Worm (Caenorhabditis elegans) whole organism, young adult: ENCODE measurements around the gene srx-26.

Source experiments
- C06A6.2 ChIP-seq: fragments of 200-800 bp; sonication (Bioruptor generic); conservative IDR thresholded peaks from 2 replicates; pipeline ENCODE4 v1.3.6; 2022; ENCODE audit warnings: missing genetic modification characterization, missing compliant biosample characterization
- F10E7.11 ChIP-seq: sonication (generic microtip); optimal IDR thresholded peaks from 2 replicates; lab custom pipeline; 2017; ENCODE audit warnings: mild to moderate bottlenecking, missing genetic modification characterization, moderate library complexity, missing compliant biosample characterization
- F22D6.2 ChIP-seq: sonication (generic microtip); optimal IDR thresholded peaks from 2 replicates; lab custom pipeline; 2016; ENCODE audit warnings: mild to moderate bottlenecking, missing genetic modification characterization, missing compliant biosample characterization
- F37B4.10 ChIP-seq: fragments of 200-800 bp; sonication (Bioruptor generic); IDR thresholded peaks from 2 replicates; pipeline ENCODE4 v1.3.6; 2022; ENCODE audit warnings: missing genetic modification characterization, missing compliant biosample characterization
- F39B2.1 ChIP-seq: fragments of 200-800 bp; sonication (Bioruptor generic); IDR thresholded peaks from 2 replicates; pipeline ENCODE4 v1.3.6; 2022; ENCODE audit warnings: missing genetic modification reagents, missing genetic modification characterization, missing compliant biosample characterization
- F49E8.2 ChIP-seq: sonication (generic microtip); optimal IDR thresholded peaks from 3 replicates; lab custom pipeline; 2017; ENCODE audit warnings: missing genetic modification characterization, mild to moderate bottlenecking, missing compliant biosample characterization, antibody characterized with exemption, moderate library complexity; ENCODE audit not compliant: insufficient read depth
- F57C9.4 ChIP-seq: sonication (generic microtip); optimal IDR thresholded peaks from 2 replicates; lab custom pipeline; 2017; ENCODE audit warnings: mild to moderate bottlenecking, missing genetic modification characterization, missing compliant biosample characterization
- Y53G8AR.9 ChIP-seq: fragments of 200-800 bp; sonication (Bioruptor generic); conservative IDR thresholded peaks from 2 replicates; pipeline ENCODE4 v1.3.6; 2022; ENCODE audit warnings: missing genetic modification reagents, missing genetic modification characterization, missing compliant biosample characterization
- akir-1 ChIP-seq: fragments of 200-800 bp; sonication (Bioruptor generic); optimal IDR thresholded peaks from 2 replicates; lab custom pipeline; 2018; ENCODE audit warnings: mild to moderate bottlenecking, missing genetic modification characterization, moderate library complexity, missing compliant biosample characterization
- ama-1 ChIP-seq, 3 experiments: fragments of 150-350 bp in 1 of 3; sonication (generic microtip) in 2 of 3; optimal IDR thresholded peaks; 2 replicates each; lab custom pipeline; 2014 to 2018; ENCODE audit warnings: missing biosample characterization in 2 of 3, missing genetic modification characterization in 2 of 3, missing genetic modification reagents in 2 of 3
- aptf-3 ChIP-seq: fragments of 200-800 bp; sonication (Bioruptor generic); IDR thresholded peaks from 2 replicates; pipeline ENCODE4 v1.3.6; 2022; ENCODE audit warnings: missing genetic modification characterization, missing compliant biosample characterization
- attf-5 ChIP-seq: fragments of 200-800 bp; sonication (Bioruptor generic); optimal IDR thresholded peaks from 2 replicates; lab custom pipeline; 2018; ENCODE audit warnings: mild to moderate bottlenecking, missing genetic modification characterization, missing compliant biosample characterization
- attf-6 ChIP-seq: fragments of 200-800 bp; sonication (Bioruptor generic); IDR thresholded peaks from 2 replicates; pipeline ENCODE4 v1.3.6; 2022; ENCODE audit warnings: missing genetic modification reagents, missing genetic modification characterization, missing compliant biosample characterization
- bed-1 ChIP-seq: fragments of 200-800 bp; sonication (Bioruptor generic); IDR thresholded peaks from 2 replicates; pipeline ENCODE4 v1.3.6; 2022; ENCODE audit warnings: missing genetic modification reagents, missing genetic modification characterization, missing compliant biosample characterization
- ccch-3 ChIP-seq: fragments of 200-800 bp; sonication (Bioruptor generic); optimal IDR thresholded peaks from 2 replicates; lab custom pipeline; 2018; ENCODE audit warnings: mild to moderate bottlenecking, missing genetic modification characterization, missing compliant biosample characterization
- cebp-2 ChIP-seq: fragments of 200-800 bp; sonication (Bioruptor generic); IDR thresholded peaks from 2 replicates; pipeline ENCODE4 v1.3.6; 2022; ENCODE audit warnings: missing genetic modification characterization, missing compliant biosample characterization
- ceh-58 ChIP-seq: fragments of 200-800 bp; sonication (Bioruptor generic); IDR thresholded peaks from 2 replicates; pipeline ENCODE4 v1.3.6; 2022; ENCODE audit warnings: missing genetic modification characterization, missing compliant biosample characterization
- ceh-79 ChIP-seq: sonication (generic microtip); optimal IDR thresholded peaks from 2 replicates; lab custom pipeline; 2017; ENCODE audit warnings: mild to moderate bottlenecking, missing genetic modification characterization, missing compliant biosample characterization
- chd-7 ChIP-seq: sonication (generic microtip); optimal IDR thresholded peaks from 2 replicates; lab custom pipeline; 2016; ENCODE audit warnings: mild to moderate bottlenecking, missing genetic modification characterization, moderate library complexity, missing compliant biosample characterization
- efl-1 ChIP-seq: fragments of 150-350 bp; optimal IDR thresholded peaks from 2 replicates; lab custom pipeline; 2014; ENCODE audit warnings: missing biosample characterization, missing genetic modification reagents, missing genetic modification characterization
- egl-44 ChIP-seq: fragments of 200-800 bp; sonication (Bioruptor generic); IDR thresholded peaks from 2 replicates; pipeline ENCODE4 v1.3.6; 2022; ENCODE audit warnings: missing genetic modification reagents, missing genetic modification characterization, missing compliant biosample characterization
- egrh-3 ChIP-seq: fragments of 200-800 bp; sonication (Bioruptor generic); IDR thresholded peaks from 2 replicates; pipeline ENCODE4 v1.3.6; 2022; ENCODE audit warnings: missing genetic modification reagents, missing genetic modification characterization, missing compliant biosample characterization
- ekl-4 ChIP-seq: fragments of 200-800 bp; sonication (Bioruptor generic); IDR thresholded peaks from 2 replicates; pipeline ENCODE4 v1.3.6; 2022; ENCODE audit warnings: missing genetic modification reagents, missing genetic modification characterization, missing compliant biosample characterization
- ets-4 ChIP-seq: fragments of 200-800 bp; sonication (Bioruptor generic); optimal IDR thresholded peaks from 2 replicates; lab custom pipeline; 2018; ENCODE audit warnings: mild to moderate bottlenecking, missing genetic modification characterization, missing compliant biosample characterization
- fkh-3 ChIP-seq: sonication (generic microtip); optimal IDR thresholded peaks from 2 replicates; lab custom pipeline; 2016; ENCODE audit warnings: mild to moderate bottlenecking, missing genetic modification characterization, missing compliant biosample characterization
- hlh-26 ChIP-seq: fragments of 200-800 bp; sonication (Bioruptor generic); conservative IDR thresholded peaks from 2 replicates; pipeline ENCODE4 v1.3.6; 2022; ENCODE audit warnings: missing genetic modification reagents, missing genetic modification characterization, missing compliant biosample characterization
- hmg-1.2 ChIP-seq: fragments of 200-800 bp; sonication (Bioruptor generic); IDR thresholded peaks from 2 replicates; pipeline ENCODE4 v1.3.6; 2022; ENCODE audit warnings: missing genetic modification reagents, missing genetic modification characterization, missing compliant biosample characterization
- lag-1 ChIP-seq: fragments of 200-800 bp; sonication (Bioruptor generic); IDR thresholded peaks from 2 replicates; pipeline ENCODE4 v1.3.6; 2022; ENCODE audit warnings: missing genetic modification reagents, missing genetic modification characterization, missing compliant biosample characterization
- let-607 ChIP-seq, 2 experiments: fragments of 200-800 bp in 1 of 2; sonication (Bioruptor generic) in 1 of 2; sonication (generic microtip) in 1 of 2; optimal IDR thresholded peaks; 2 replicates each; lab custom pipeline; 2016 to 2018; ENCODE audit warnings: mild to moderate bottlenecking in 2 of 2, missing compliant biosample characterization in 2 of 2, missing genetic modification characterization in 2 of 2, moderate library complexity in 2 of 2, missing genotype in 1 of 2
- lin-26 ChIP-seq: fragments of 200-800 bp; sonication (Bioruptor generic); IDR thresholded peaks from 2 replicates; pipeline ENCODE4 v1.3.6; 2022; ENCODE audit warnings: missing genetic modification reagents, missing genetic modification characterization, missing compliant biosample characterization
- madf-6 ChIP-seq: fragments of 200-800 bp; sonication (Bioruptor generic); IDR thresholded peaks from 2 replicates; pipeline ENCODE4 v1.3.6; 2022; ENCODE audit warnings: missing genetic modification reagents, missing genetic modification characterization, missing compliant biosample characterization
- mcd-1 ChIP-seq: fragments of 200-800 bp; sonication (Bioruptor generic); IDR thresholded peaks from 2 replicates; pipeline ENCODE4 v1.3.6; 2022; ENCODE audit warnings: missing genetic modification reagents, missing genetic modification characterization, missing compliant biosample characterization
- mxl-1 ChIP-seq: sonication (generic microtip); optimal IDR thresholded peaks from 2 replicates; lab custom pipeline; 2016; ENCODE audit warnings: missing genetic modification characterization, missing compliant biosample characterization
- nfyb-1 ChIP-seq: fragments of 200-800 bp; sonication (Bioruptor generic); IDR thresholded peaks from 2 replicates; pipeline ENCODE4 v1.3.6; 2022; ENCODE audit warnings: missing genetic modification reagents, missing genetic modification characterization, missing compliant biosample characterization
- nhr-80 ChIP-seq: sonication (generic microtip); optimal IDR thresholded peaks from 2 replicates; lab custom pipeline; 2016; ENCODE audit warnings: missing genetic modification characterization, missing compliant biosample characterization
- nhr-90 ChIP-seq: sonication (generic microtip); optimal IDR thresholded peaks from 2 replicates; lab custom pipeline; 2016; ENCODE audit warnings: missing genotype, mild to moderate bottlenecking, missing genetic modification characterization, missing compliant biosample characterization
- pha-4 ChIP-seq: fragments of 150-350 bp; sonication (generic microtip); optimal IDR thresholded peaks from 2 replicates; lab custom pipeline; 2014; ENCODE audit warnings: missing biosample characterization, missing genetic modification reagents, missing genetic modification characterization
- rec-8 ChIP-seq, 2 experiments: sonication (generic microtip); optimal IDR thresholded peaks; 2 replicates each; lab custom pipeline; 2016; ENCODE audit warnings: mild to moderate bottlenecking in 2 of 2, missing genetic modification characterization in 2 of 2, missing genetic modification reagents in 2 of 2, missing genotype in 2 of 2, missing biosample characterization in 1 of 2, missing compliant biosample characterization in 1 of 2, moderate library complexity in 1 of 2
- repo-1 ChIP-seq: sonication (generic microtip); optimal IDR thresholded peaks from 2 replicates; lab custom pipeline; 2017; ENCODE audit warnings: mild to moderate bottlenecking, missing genetic modification characterization, missing compliant biosample characterization
- snpc-1.3 ChIP-seq: sonication (generic microtip); optimal IDR thresholded peaks from 2 replicates; lab custom pipeline; 2017; ENCODE audit warnings: missing genetic modification characterization, mild to moderate bottlenecking, missing compliant biosample characterization, antibody characterized with exemption, moderate library complexity, missing genotype, missing genetic modification reagents; ENCODE audit not compliant: insufficient read depth
- tbp1 ChIP-seq: fragments of 200-800 bp; sonication (Bioruptor generic); optimal IDR thresholded peaks from 2 replicates; lab custom pipeline; 2018; ENCODE audit warnings: mild to moderate bottlenecking, missing genetic modification characterization, missing compliant biosample characterization
- tlf-1 ChIP-seq: fragments of 200-800 bp; sonication (Bioruptor generic); optimal IDR thresholded peaks from 2 replicates; lab custom pipeline; 2018; ENCODE audit warnings: mild to moderate bottlenecking, missing genetic modification characterization, missing compliant biosample characterization
- ztf-22 ChIP-seq: fragments of 200-800 bp; sonication (Bioruptor generic); optimal IDR thresholded peaks from 2 replicates; lab custom pipeline; 2018; ENCODE audit warnings: mild to moderate bottlenecking, missing genetic modification characterization, moderate library complexity, missing compliant biosample characterization
- ztf-26 ChIP-seq: sonication (generic microtip); optimal IDR thresholded peaks from 2 replicates; lab custom pipeline; 2017; ENCODE audit warnings: missing genetic modification characterization, missing compliant biosample characterization
- ztf-6 ChIP-seq: fragments of 200-800 bp; sonication (Bioruptor generic); IDR thresholded peaks from 2 replicates; pipeline ENCODE4 v1.3.6; 2022; ENCODE audit warnings: missing genetic modification reagents, missing genetic modification characterization, missing compliant biosample characterization

Gene srx-26

ce11 chrV:2734360-2734759 is 18.5 kb downstream of the srx-26 start, which contains the start of gene srg-57 (continued):
- no peak for TF ChIP-seq nhr-80
- TF ChIP-seq fkh-3 (tag; lab: Kevin White, UChicago) = no peak
- no peak for TF ChIP-seq pha-4 (tag; lab: Kevin White, UChicago)
- TF ChIP-seq tbp1 (GFP tag; lab: Kevin White, UChicago) = no peak
- TF ChIP-seq, all 124 proteins: peak for 0

ce11 chrV:2730784-2731480 is 22.0 kb downstream of the srx-26 start, which contains the start of gene dod-3:
Gene dod-3 (minus strand): TSS chrV:2731098.
- no peak for TF ChIP-seq bed-1 (GFP tag; lab: Robert Waterston, UW)
- TF ChIP-seq mxl-1 (tag; lab: Kevin White, UChicago) = no peak
- no peak for TF ChIP-seq ceh-58 (GFP tag; lab: Robert Waterston, UW)
- no peak for TF ChIP-seq lin-26 (GFP tag; lab: Robert Waterston, UW)
- TF ChIP-seq ekl-4 (GFP tag; lab: Robert Waterston, UW) = no peak
- peak; percentile 8; the same call in 1 of the 2 replicates for TF ChIP-seq egrh-3 (GFP tag; lab: Robert Waterston, UW)
- TF ChIP-seq snpc-1.3 (tag; lab: Kevin White, UChicago) = no peak
- TF ChIP-seq fkh-3 (tag; lab: Kevin White, UChicago) = no peak
- no peak for TF ChIP-seq Y53G8AR.9 (GFP tag; lab: Robert Waterston, UW)
- no peak for TF ChIP-seq madf-6 (GFP tag; lab: Robert Waterston, UW)
- no peak for TF ChIP-seq efl-1 (GFP tag; lab: Kevin White, UChicago)
- TF ChIP-seq ceh-79 (tag; lab: Kevin White, UChicago) = no peak
- TF ChIP-seq mcd-1 (GFP tag; lab: Robert Waterston, UW) = no peak
- no peak for TF ChIP-seq hlh-26
- TF ChIP-seq repo-1 (tag; lab: Kevin White, UChicago) = no peak
- peak; percentile 50; the same call in 1 of the 2 replicates for TF ChIP-seq nfyb-1 (GFP tag; lab: Robert Waterston, UW)
- TF ChIP-seq F49E8.2 = no peak
- TF ChIP-seq cebp-2 (GFP tag; lab: Robert Waterston, UW) = no peak
- TF ChIP-seq lag-1 = no peak
- TF ChIP-seq attf-6 (GFP tag; lab: Robert Waterston, UW) = no peak
- no peak for TF ChIP-seq rec-8 (tag; optimal IDR thresholded peaks at IDR 0.05; lab: Kevin White, UChicago)
- TF ChIP-seq chd-7 = peak; percentile 4
- TF ChIP-seq tlf-1 (GFP tag; lab: Kevin White, UChicago) = peak; percentile 63
- TF ChIP-seq aptf-3 (GFP tag; lab: Robert Waterston, UW) = no peak
- TF ChIP-seq ccch-3 (GFP tag; lab: Kevin White, UChicago) = no peak
- no peak for TF ChIP-seq ztf-26
- TF ChIP-seq F57C9.4 (tag; lab: Kevin White, UChicago) = no peak
- peak; percentile 19 for TF ChIP-seq attf-5 (GFP tag; lab: Kevin White, UChicago)
- no peak for TF ChIP-seq F22D6.2 (tag; lab: Kevin White, UChicago)
- no peak for TF ChIP-seq hmg-1.2 (GFP tag; lab: Robert Waterston, UW)
- TF ChIP-seq F39B2.1 (GFP tag; lab: Robert Waterston, UW) = no peak
- TF ChIP-seq F37B4.10 = no peak
- no peak for TF ChIP-seq C06A6.2 (GFP tag; lab: Robert Waterston, UW)
- no peak for TF ChIP-seq ztf-6 (GFP tag; lab: Robert Waterston, UW)
- TF ChIP-seq egl-44 = 0 out of 2 replicates have a peak, but pooled peaks have one; percentile 65
- no peak for TF ChIP-seq F10E7.11
- no peak for TF ChIP-seq akir-1 (GFP tag; lab: Kevin White, UChicago)
- TF ChIP-seq let-607 (tag; optimal IDR thresholded peaks at IDR 0.05; lab: Kevin White, UChicago) = no peak
- peak; percentile 94 for TF ChIP-seq nhr-80
- TF ChIP-seq ztf-22 (GFP tag; lab: Kevin White, UChicago) = peak; percentile 70
- TF ChIP-seq nhr-90 (tag; lab: Kevin White, UChicago) = no peak
- TF ChIP-seq ets-4 = peak; percentile 65
- peak; percentile 57 for TF ChIP-seq ama-1 (optimal IDR thresholded peaks at IDR 0.05; lab: Kevin White, UChicago)
- no peak for TF ChIP-seq ama-1 (GFP tag; optimal IDR thresholded peaks at IDR 0.05; lab: Kevin White, UChicago)
